Worm (Caenorhabditis elegans) whole organism, L4 larva: ENCODE results near the gene F15A8.1.

ENCODE experiments used
- D1046.2 ChIP-seq: fragments of 200-800 bp; sonication (Bioruptor generic); IDR thresholded peaks from 2 replicates; pipeline ENCODE4 v1.3.6; 2022; ENCODE audit warnings: missing genetic modification characterization, missing compliant biosample characterization
- F26F4.8 ChIP-seq: fragments of 200-800 bp; sonication (Bioruptor generic); conservative IDR thresholded peaks from 2 replicates; pipeline ENCODE4 v1.3.6; 2022; ENCODE audit warnings: missing genetic modification characterization, missing compliant biosample characterization
- R02D3.7 ChIP-seq: fragments of 150-350 bp; sonication (generic microtip); optimal IDR thresholded peaks from 3 replicates; lab custom pipeline; 2014; ENCODE audit warnings: missing biosample characterization, missing genetic modification characterization
- Y5F2A.4 ChIP-seq: fragments of 200-800 bp; sonication (Bioruptor generic); optimal IDR thresholded peaks from 2 replicates; lab custom pipeline; 2018; ENCODE audit warnings: mild to moderate bottlenecking, missing genetic modification characterization, missing compliant biosample characterization
- ZK337.2 ChIP-seq: fragments of 200-800 bp; sonication (Bioruptor generic); IDR thresholded peaks from 2 replicates; pipeline ENCODE4 v1.3.6; 2022; ENCODE audit warnings: missing genetic modification reagents, missing genetic modification characterization, missing compliant biosample characterization
- aha-1 ChIP-seq: fragments of 150-350 bp; peaks from one replicate; lab custom pipeline; 2014; ENCODE audit warnings: missing biosample characterization, missing genetic modification characterization
- aly-2 ChIP-seq: sonication (generic microtip); optimal IDR thresholded peaks from 2 replicates; lab custom pipeline; 2018; ENCODE audit warnings: missing biosample characterization, missing genetic modification characterization
- daf-16 ChIP-seq, 3 experiments: sonication (generic microtip); optimal IDR thresholded peaks; 2 replicates each; lab custom pipeline; 2016 to 2017; ENCODE audit warnings: missing genetic modification characterization in 3 of 3, missing genetic modification reagents in 3 of 3, mild to moderate bottlenecking in 2 of 3, missing compliant biosample characterization in 2 of 3, missing biosample characterization in 1 of 3, moderate library complexity in 1 of 3
- daf-19 ChIP-seq: fragments of 200-800 bp; sonication (Bioruptor generic); conservative IDR thresholded peaks from 2 replicates; pipeline ENCODE4 v1.3.6; 2022; ENCODE audit warnings: missing genetic modification characterization, missing compliant biosample characterization
- dmd-8 ChIP-seq: fragments of 200-800 bp; sonication (Bioruptor generic); IDR thresholded peaks from 2 replicates; pipeline ENCODE4 v1.3.6; 2022; ENCODE audit warnings: missing genetic modification characterization, missing compliant biosample characterization
- dmd-9 ChIP-seq: fragments of 200-800 bp; sonication (Bioruptor generic); IDR thresholded peaks from 2 replicates; pipeline ENCODE4 v1.3.6; 2022; ENCODE audit warnings: missing genetic modification reagents, missing genetic modification characterization, missing compliant biosample characterization
- dpl-1 ChIP-seq: fragments of 150-350 bp; optimal IDR thresholded peaks from 2 replicates; lab custom pipeline; 2014; ENCODE audit warnings: missing biosample characterization, missing genetic modification reagents, missing genetic modification characterization
- duxl-1 ChIP-seq: sonication (generic microtip); optimal IDR thresholded peaks from 2 replicates; lab custom pipeline; 2016; ENCODE audit warnings: mild to moderate bottlenecking, missing genetic modification characterization, moderate library complexity, missing compliant biosample characterization; ENCODE audit not compliant: poor library complexity
- egl-27 ChIP-seq: sonication (generic microtip); optimal IDR thresholded peaks from 3 replicates; lab custom pipeline; 2017; ENCODE audit warnings: missing biosample characterization, missing genetic modification reagents, missing genetic modification characterization
- hif-1 ChIP-seq, 2 experiments: sonication (generic microtip); optimal IDR thresholded peaks; 2 replicates each; lab custom pipeline; 2016 to 2017; ENCODE audit warnings: missing compliant biosample characterization in 2 of 2, missing genetic modification characterization in 2 of 2, missing genetic modification reagents in 2 of 2, missing genotype in 2 of 2, mild to moderate bottlenecking in 1 of 2
- hlh-11 ChIP-seq: fragments of 200-800 bp; sonication (Bioruptor generic); optimal IDR thresholded peaks from 2 replicates; lab custom pipeline; 2018; ENCODE audit warnings: mild to moderate bottlenecking, missing genetic modification characterization, missing compliant biosample characterization
- hlh-30 ChIP-seq: sonication (generic microtip); optimal IDR thresholded peaks from 2 replicates; lab custom pipeline; 2017; ENCODE audit warnings: antibody characterized with exemption, mild to moderate bottlenecking, missing genetic modification characterization, missing compliant biosample characterization; ENCODE audit not compliant: insufficient read depth
- lim-7 ChIP-seq: fragments of 200-800 bp; sonication (Bioruptor generic); IDR thresholded peaks from 2 replicates; pipeline ENCODE4 v1.3.6; 2022; ENCODE audit warnings: missing genetic modification characterization, missing compliant biosample characterization
- lin-29 ChIP-seq: fragments of 200-800 bp; sonication (Bioruptor generic); IDR thresholded peaks from 2 replicates; pipeline ENCODE4 v1.3.6; 2022; ENCODE audit warnings: missing genetic modification reagents, missing genetic modification characterization, missing compliant biosample characterization
- madf-9 ChIP-seq: fragments of 200-800 bp; sonication (Bioruptor generic); conservative IDR thresholded peaks from 2 replicates; pipeline ENCODE4 v1.3.6; 2022; ENCODE audit warnings: missing genetic modification reagents, missing genetic modification characterization, missing compliant biosample characterization
- mdl-1 ChIP-seq, 2 experiments: fragments of 150-350 bp in 1 of 2; sonication (generic microtip) in 1 of 2; optimal IDR thresholded peaks; 2 replicates each; lab custom pipeline; 2014 to 2017; ENCODE audit warnings: missing biosample characterization in 2 of 2, missing genetic modification characterization in 2 of 2
- mdt-29 ChIP-seq: fragments of 200-800 bp; sonication (Bioruptor generic); IDR thresholded peaks from 2 replicates; pipeline ENCODE4 v1.3.6; 2022; ENCODE audit warnings: missing genetic modification reagents, missing genetic modification characterization, missing compliant biosample characterization
- mes-2 ChIP-seq: sonication (generic microtip); optimal IDR thresholded peaks from 2 replicates; lab custom pipeline; 2016; ENCODE audit warnings: missing genotype, mild to moderate bottlenecking, missing genetic modification characterization, missing compliant biosample characterization; ENCODE audit not compliant: poor library complexity, severe bottlenecking
- mxl-2 ChIP-seq: fragments of 200-800 bp; sonication (Bioruptor generic); conservative IDR thresholded peaks from 2 replicates; pipeline ENCODE4 v1.3.6; 2022; ENCODE audit warnings: missing genetic modification reagents, missing genetic modification characterization, missing compliant biosample characterization
- mxl-3 ChIP-seq: fragments of 200-800 bp; sonication (Bioruptor generic); optimal IDR thresholded peaks from 2 replicates; lab custom pipeline; 2018; ENCODE audit warnings: mild to moderate bottlenecking, missing genetic modification characterization, missing compliant biosample characterization
- nhr-25 ChIP-seq: sonication (generic microtip); optimal IDR thresholded peaks from 2 replicates; lab custom pipeline; 2017; ENCODE audit warnings: missing genetic modification characterization, mild to moderate bottlenecking, missing compliant biosample characterization, antibody characterized with exemption, moderate library complexity, borderline replicate concordance; ENCODE audit not compliant: insufficient read depth
- nhr-28 ChIP-seq: fragments of 150-350 bp; optimal IDR thresholded peaks from 2 replicates; lab custom pipeline; 2014; ENCODE audit warnings: missing biosample characterization, missing genetic modification characterization
- nhr-48 ChIP-seq: sonication (generic microtip); optimal IDR thresholded peaks from 2 replicates; lab custom pipeline; 2016; ENCODE audit warnings: mild to moderate bottlenecking, missing genetic modification characterization, missing compliant biosample characterization
- nhr-76 ChIP-seq: fragments of 150-350 bp; optimal IDR thresholded peaks from 2 replicates; lab custom pipeline; 2014; ENCODE audit warnings: missing biosample characterization, missing genetic modification characterization
- pha-4 ChIP-seq, 2 experiments: fragments of 150-350 bp in 1 of 2; fragments of 200-800 bp in 1 of 2; sonication (Bioruptor generic) in 1 of 2; IDR thresholded peaks in 1 of 2; optimal IDR thresholded peaks in 1 of 2; 2 replicates each; pipeline versions ENCODE4 v1.3.6 to Lab custom; 2014 to 2022; ENCODE audit warnings: missing genetic modification characterization in 2 of 2, missing genetic modification reagents in 2 of 2, missing biosample characterization in 1 of 2, missing compliant biosample characterization in 1 of 2
- pqm-1 ChIP-seq: sonication (generic microtip); optimal IDR thresholded peaks from 2 replicates; lab custom pipeline; 2017; ENCODE audit warnings: missing biosample characterization, missing genetic modification characterization
- rbr-2 ChIP-seq: sonication (generic microtip); optimal IDR thresholded peaks from 2 replicates; lab custom pipeline; 2016; ENCODE audit warnings: missing genotype, missing genetic modification characterization, missing compliant biosample characterization
- saeg-2 ChIP-seq: fragments of 200-800 bp; sonication (Bioruptor generic); IDR thresholded peaks from 2 replicates; pipeline ENCODE4 v1.3.6; 2022; ENCODE audit warnings: missing genetic modification reagents, missing genetic modification characterization, missing compliant biosample characterization
- sdz-12 ChIP-seq: fragments of 200-800 bp; sonication (Bioruptor generic); optimal IDR thresholded peaks from 2 replicates; lab custom pipeline; 2018; ENCODE audit warnings: mild to moderate bottlenecking, missing genetic modification characterization, missing compliant biosample characterization
- skn-1 ChIP-seq: fragments of 150-350 bp; optimal IDR thresholded peaks from 2 replicates; lab custom pipeline; 2014; ENCODE audit warnings: missing biosample characterization, missing genetic modification characterization
- tag-97 ChIP-seq: fragments of 200-800 bp; sonication (Bioruptor generic); IDR thresholded peaks from 2 replicates; pipeline ENCODE4 v1.3.6; 2022; ENCODE audit warnings: missing genetic modification characterization, missing compliant biosample characterization
- unc-62 ChIP-seq, 3 experiments: fragments of 150-350 bp in 1 of 3; sonication (generic microtip); optimal IDR thresholded peaks in 2 of 3; peaks in 1 of 3; 1 replicate in 1 of 3; 2 replicates in 2 of 3; lab custom pipeline; 2014 to 2017; ENCODE audit warnings: missing biosample characterization in 3 of 3, missing genetic modification characterization in 3 of 3, missing genetic modification reagents in 3 of 3, missing genotype in 1 of 3
- vab-7 ChIP-seq: fragments of 200-800 bp; sonication (Bioruptor generic); IDR thresholded peaks from 2 replicates; pipeline ENCODE4 v1.3.6; 2022; ENCODE audit warnings: missing genetic modification reagents, missing genetic modification characterization, missing compliant biosample characterization
- zip-11 ChIP-seq: fragments of 200-800 bp; sonication (Bioruptor generic); IDR thresholded peaks from 2 replicates; pipeline ENCODE4 v1.3.6; 2022; ENCODE audit warnings: missing genetic modification characterization, missing compliant biosample characterization

The F15A8.1 gene

DNA sequence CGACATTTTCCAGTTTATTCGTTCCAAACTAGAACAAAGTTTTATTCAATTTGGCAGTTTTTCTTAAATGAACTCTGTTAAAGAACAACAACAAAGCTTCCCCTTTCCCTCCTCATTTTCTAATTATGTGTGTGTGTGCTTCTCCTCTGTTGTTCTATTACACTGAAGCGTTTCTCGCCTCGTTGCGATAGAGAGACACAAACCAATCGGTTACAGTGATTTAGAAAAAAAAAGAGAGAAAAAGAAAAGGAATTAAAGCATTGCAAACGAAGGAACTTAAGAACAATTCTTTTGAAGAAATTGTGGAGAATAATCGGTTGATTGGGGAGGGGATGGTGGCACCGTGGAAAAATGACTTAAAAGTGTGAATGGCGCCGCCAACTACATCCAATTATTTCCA, 3.2 kb upstream of the F15A8.1 start, which contains the start of gene cest-26:
Gene cest-26 (minus strand): TSS at position 101 of the 400 bp plus-strand sequence.
- TF ChIP-seq pqm-1 (peak; percentile 31), mdt-29 (GFP tag; lab: Robert Waterston, UW) (no peak), daf-16 (GFP tag; optimal IDR thresholded peaks at IDR 0.05; lab: Kevin White, UChicago) (no peak), daf-16 (tag; optimal IDR thresholded peaks at IDR 0.05; lab: Kevin White, UChicago) (peak; percentile 41), nhr-28 (tag; lab: Kevin White, UChicago) (peak; percentile 15)

DNA sequence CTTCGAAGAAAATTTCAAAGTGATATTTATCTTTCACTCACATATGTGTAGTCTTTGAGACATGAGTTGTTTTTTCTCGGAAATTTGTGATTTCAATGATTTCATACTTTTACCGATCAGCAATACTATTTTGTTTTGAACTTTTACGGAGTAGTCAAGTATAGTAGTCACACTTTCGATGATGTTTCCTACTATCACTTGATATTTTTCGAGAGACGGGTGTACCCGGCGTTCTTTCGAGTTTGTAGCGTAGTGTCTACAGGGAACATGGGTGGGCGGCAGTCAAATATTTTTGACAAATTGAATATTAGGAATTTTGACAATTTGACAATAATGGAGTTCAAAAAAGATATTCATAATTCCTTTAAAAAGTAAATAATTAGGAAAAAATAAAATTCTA, 1.9 kb upstream of the F15A8.1 start:
- no peak for TF ChIP-seq skn-1 (tag; lab: Kevin White, UChicago)
- no peak for TF ChIP-seq saeg-2
- TF ChIP-seq daf-16 (GFP tag; optimal IDR thresholded peaks at IDR 0.05; lab: Kevin White, UChicago) = no peak
- TF ChIP-seq daf-16 (tag; optimal IDR thresholded peaks at IDR 0.05; lab: Kevin White, UChicago) = peak; percentile 28
- no peak for TF ChIP-seq dpl-1 (GFP tag; lab: Kevin White, UChicago)
- no peak for TF ChIP-seq aly-2 (tag; lab: Kevin White, UChicago)
- peak; percentile 99 for TF ChIP-seq nhr-28 (tag; lab: Kevin White, UChicago)
- peak; percentile 2 for TF ChIP-seq hlh-30 (tag; lab: Kevin White, UChicago)
- TF ChIP-seq dmd-8 (GFP tag; lab: Robert Waterston, UW) = no peak
- no peak for TF ChIP-seq nhr-76 (tag; lab: Kevin White, UChicago)
- no peak for TF ChIP-seq D1046.2 (GFP tag; lab: Robert Waterston, UW)
- TF ChIP-seq zip-11 (GFP tag; lab: Robert Waterston, UW) = no peak
- no peak for TF ChIP-seq R02D3.7 (tag; lab: Kevin White, UChicago)
- no peak for TF ChIP-seq duxl-1 (tag; lab: Kevin White, UChicago)
- peak; percentile 50 for TF ChIP-seq aha-1 (tag; lab: Kevin White, UChicago)
- peak; percentile 24 for TF ChIP-seq hlh-11 (tag; lab: Kevin White, UChicago)
- no peak for TF ChIP-seq madf-9 (GFP tag; lab: Robert Waterston, UW)
- TF ChIP-seq hif-1 (tag; optimal IDR thresholded peaks at IDR 0.05; lab: Kevin White, UChicago) = no peak
- TF ChIP-seq sdz-12 = no peak
- TF ChIP-seq, all 104 proteins: peak for 5

DNA sequence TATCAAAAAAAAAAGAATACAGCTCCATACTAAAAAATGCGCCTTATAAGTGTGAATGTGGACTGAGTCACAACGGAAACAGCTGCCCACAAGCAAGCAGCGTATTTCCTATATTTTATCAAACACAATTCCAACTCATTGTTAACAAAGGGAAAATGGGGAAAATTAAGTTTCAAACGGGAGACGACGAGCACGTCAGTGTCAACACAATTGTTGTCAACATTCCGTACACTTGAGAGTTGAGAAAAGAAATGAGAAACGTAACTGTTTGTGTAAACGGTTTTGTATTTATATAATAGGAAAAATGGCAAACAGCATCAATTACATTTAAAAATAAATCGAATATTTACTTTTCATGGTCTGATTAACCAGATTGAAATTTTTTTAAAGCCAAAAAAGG, 1.1 kb upstream of the F15A8.1 start:
- no peak for TF ChIP-seq R02D3.7 (tag; lab: Kevin White, UChicago)
- no peak for TF ChIP-seq pha-4 (GFP tag; IDR thresholded peaks at IDR 0.05; lab: Robert Waterston, UW)
- TF ChIP-seq pha-4 (tag; optimal IDR thresholded peaks at IDR 0.05; lab: Kevin White, UChicago) = peak; percentile 61
- no peak for TF ChIP-seq daf-16 (GFP tag; optimal IDR thresholded peaks at IDR 0.05; lab: Kevin White, UChicago)
- TF ChIP-seq daf-16 (tag; optimal IDR thresholded peaks at IDR 0.05; lab: Kevin White, UChicago) = peak; percentile 80
- no peak for TF ChIP-seq F26F4.8 (GFP tag; lab: Robert Waterston, UW)
- TF ChIP-seq mxl-2 (GFP tag; lab: Robert Waterston, UW) = no peak

DNA sequence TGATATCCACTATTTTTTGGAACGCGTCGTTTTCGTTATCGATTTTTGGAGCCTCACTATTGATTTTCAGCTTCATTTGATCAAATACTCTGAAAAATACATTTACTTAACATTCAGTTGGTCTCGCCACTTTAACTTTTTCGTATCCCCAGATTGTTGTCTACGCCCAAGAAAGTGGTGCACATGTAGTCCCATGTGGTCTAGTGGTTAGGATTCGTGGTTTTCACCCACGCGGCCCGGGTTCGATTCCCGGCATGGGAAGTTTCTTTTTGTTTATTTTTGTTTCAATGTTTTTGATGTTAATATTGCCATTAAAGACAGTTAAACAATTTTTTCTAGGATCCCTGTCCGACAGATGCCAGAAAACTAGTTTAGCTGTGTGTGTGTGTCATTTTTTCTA, 3.3 kb downstream of the F15A8.1 start:
- TF ChIP-seq dmd-8 (GFP tag; lab: Robert Waterston, UW) = peak; percentile 78
- TF ChIP-seq saeg-2 = no peak
- TF ChIP-seq egl-27 (tag; lab: Kevin White, UChicago) = no peak
- TF ChIP-seq hif-1 (tag; optimal IDR thresholded peaks at IDR 0.05; lab: Kevin White, UChicago) = peak in 1 of 2 experiments; percentile 17
- TF ChIP-seq mxl-2 (GFP tag; lab: Robert Waterston, UW) = 0 out of 2 replicates have a peak, but pooled peaks have one; percentile 9
- TF ChIP-seq nhr-48 (tag; lab: Kevin White, UChicago) = peak; percentile 46
- TF ChIP-seq nhr-25 (tag; lab: Kevin White, UChicago) = peak; percentile 28
- peak; percentile 81 for TF ChIP-seq mes-2 (tag; lab: Kevin White, UChicago)
- peak; percentile 85 for TF ChIP-seq lim-7 (GFP tag; lab: Robert Waterston, UW)
- peak; percentile 58 for TF ChIP-seq mxl-3 (GFP tag; lab: Kevin White, UChicago)
- peak; percentile 53 for TF ChIP-seq rbr-2 (tag; lab: Kevin White, UChicago)
- TF ChIP-seq daf-19 = peak; percentile 52; the same call in 1 of the 2 replicates
- TF ChIP-seq hlh-11 (tag; lab: Kevin White, UChicago) = peak; percentile 32
- TF ChIP-seq tag-97 (GFP tag; lab: Robert Waterston, UW) = no peak
- peak in 1 of 2 experiments; percentile 28 for TF ChIP-seq unc-62 (GFP tag; optimal IDR thresholded peaks at IDR 0.05 in 1 of 2; lab: Kevin White, UChicago)
- no peak for TF ChIP-seq unc-62 (tag; optimal IDR thresholded peaks at IDR 0.05; lab: Kevin White, UChicago)
- peak in 1 of 2 experiments; percentile 63 for TF ChIP-seq mdl-1 (tag; optimal IDR thresholded peaks at IDR 0.05; lab: Kevin White, UChicago)
- peak; percentile 64; the same call in 1 of the 2 replicates for TF ChIP-seq dmd-9
- peak; percentile 45 for TF ChIP-seq aha-1 (tag; lab: Kevin White, UChicago)
- TF ChIP-seq Y5F2A.4 = peak; percentile 70
- TF ChIP-seq F26F4.8 (GFP tag; lab: Robert Waterston, UW) = peak; percentile 93
- no peak for TF ChIP-seq skn-1 (tag; lab: Kevin White, UChicago)
- TF ChIP-seq lin-29 (GFP tag; lab: Robert Waterston, UW) = 0 out of 2 replicates have a peak, but pooled peaks have one; percentile 21
- peak; percentile 74 for TF ChIP-seq vab-7 (GFP tag; lab: Robert Waterston, UW)
- TF ChIP-seq ZK337.2 (GFP tag; lab: Robert Waterston, UW) = peak; percentile 60; the same call in 1 of the 2 replicates
- no peak for TF ChIP-seq nhr-76 (tag; lab: Kevin White, UChicago)
